Fruit fly (Drosophila melanogaster): ENCODE results near the gene CG46507.
"Not testable (repeated sequence)": the region's sequence is repeated elsewhere in the genome, so short reads cannot be mapped to it uniquely, and the experiment has no call there.

dm6 chrX:22187070-22187469 is 24.3 kb downstream of the CG46507 start, which contains the start of gene CG46512:
- TF ChIP-seq Dif (GFP tag; optimal IDR thresholded peaks at IDR 0.05; ENCODE audit: partially characterized antibody); GATAd (GFP tag; optimal IDR thresholded peaks at IDR 0.05); sv (GFP tag; optimal IDR thresholded peaks at IDR 0.05); ey (GFP tag; optimal IDR thresholded peaks at IDR 0.05); jim (GFP tag; optimal IDR thresholded peaks at IDR 0.05): not testable (repeated sequence)

Data from whole organism, wandering third instar larva.